Worm (Caenorhabditis elegans): ENCODE results near the gene K08F8.15.

The K08F8.15 gene

DNA sequence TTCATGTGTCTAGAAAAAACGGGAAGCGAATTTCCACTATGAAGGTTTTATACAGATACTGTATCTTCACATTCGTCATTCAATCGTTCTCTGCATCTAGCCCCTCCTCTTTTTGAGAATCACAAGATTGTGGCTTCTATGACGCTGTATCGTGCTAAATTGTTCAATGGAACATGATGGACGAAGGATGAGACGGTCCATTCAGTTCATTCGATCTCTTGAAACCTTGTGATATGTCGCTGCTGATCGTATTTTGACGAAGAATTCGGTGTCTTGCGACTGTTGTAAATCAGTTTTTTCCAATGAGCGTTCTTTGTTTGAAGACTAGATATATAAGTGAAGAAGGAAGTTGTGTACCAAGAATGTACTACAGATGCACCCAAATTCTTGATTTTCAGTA, 47.0 kb downstream of the K08F8.15 start:
- TF ChIP-seq C38D4.7 (GFP tag; optimal IDR thresholded peaks at IDR 0.05) (no peak), K02D7.2 (tag; optimal IDR thresholded peaks at IDR 0.05) (no peak), fkh-10 (GFP tag; optimal IDR thresholded peaks at IDR 0.05) (no peak), T23F11.4 (GFP tag; optimal IDR thresholded peaks at IDR 0.05) (no peak), syd-9 (tag; optimal IDR thresholded peaks at IDR 0.05) (no peak), ceh-19 (GFP tag; optimal IDR thresholded peaks at IDR 0.05) (no peak), ceh-24 (tag; optimal IDR thresholded peaks at IDR 0.05) (no peak), elt-4 (tag; optimal IDR thresholded peaks at IDR 0.05) (no peak), C08G9.2 (tag; optimal IDR thresholded peaks at IDR 0.05) (no peak), lin-11 (tag; optimal IDR thresholded peaks at IDR 0.05) (no peak), gmeb-2 (tag; optimal IDR thresholded peaks at IDR 0.05) (no peak), ceh-34 (tag; optimal IDR thresholded peaks at IDR 0.05) (no peak), ahr-1 (tag; optimal IDR thresholded peaks at IDR 0.05) (no peak), fax-1 (tag; optimal IDR thresholded peaks at IDR 0.05) (no peak), mec-3 (tag; optimal IDR thresholded peaks at IDR 0.05; ENCODE audit: borderline replicate concordance) (no peak), sox-4 (tag; optimal IDR thresholded peaks at IDR 0.05) (no peak), unc-86 (tag; optimal IDR thresholded peaks at IDR 0.05) (no peak), ceh-6 (GFP tag; optimal IDR thresholded peaks at IDR 0.05) (no peak)

DNA sequence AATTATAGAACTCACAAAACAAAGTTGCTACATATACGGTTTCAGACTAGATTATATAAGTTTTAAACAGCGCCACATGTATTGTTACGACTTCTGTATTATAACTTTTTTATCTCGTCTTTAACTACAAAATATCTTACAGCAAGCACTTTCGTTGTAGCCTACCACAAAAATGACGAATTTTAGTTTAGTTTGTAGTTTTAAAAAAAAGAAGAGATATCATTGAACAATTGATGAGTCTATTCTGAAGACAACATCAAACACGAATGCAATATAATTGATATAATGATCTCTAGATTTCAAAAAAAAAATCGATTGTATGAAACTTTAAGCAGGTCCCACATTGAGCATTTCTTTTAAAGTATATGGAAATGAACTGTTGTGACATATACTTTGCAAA, 47.6 kb downstream of the K08F8.15 start:
- TF ChIP-seq pqm-1 (tag; optimal IDR thresholded peaks at IDR 0.05): no peak
- TF ChIP-seq ceh-30 (tag; optimal IDR thresholded peaks at IDR 0.05): no peak
